Worm (Caenorhabditis elegans) whole organism, young adult: ENCODE data around the gene Y102A5C.27.
A peak's percentile ranks its signal among the peaks of the same experiment; 100 is the strongest.

Experiments
- C17E4.6 ChIP-seq: fragments of 200-800 bp; sonication (Bioruptor generic); IDR thresholded peaks from 2 replicates; pipeline ENCODE4 v1.3.6; 2022; ENCODE audit warnings: missing genetic modification reagents, missing genetic modification characterization, missing compliant biosample characterization
- D2030.7 ChIP-seq: fragments of 200-800 bp; sonication (Bioruptor generic); IDR thresholded peaks from 2 replicates; pipeline ENCODE4 v1.3.6; 2022; ENCODE audit warnings: missing genetic modification reagents, missing genetic modification characterization, missing compliant biosample characterization
- F10E7.11 ChIP-seq: sonication (generic microtip); optimal IDR thresholded peaks from 2 replicates; lab custom pipeline; 2017; ENCODE audit warnings: mild to moderate bottlenecking, missing genetic modification characterization, moderate library complexity, missing compliant biosample characterization
- F22D6.2 ChIP-seq: sonication (generic microtip); optimal IDR thresholded peaks from 2 replicates; lab custom pipeline; 2016; ENCODE audit warnings: mild to moderate bottlenecking, missing genetic modification characterization, missing compliant biosample characterization
- F23B12.7 ChIP-seq: sonication (generic microtip); optimal IDR thresholded peaks from 2 replicates; lab custom pipeline; 2017; ENCODE audit warnings: missing genetic modification characterization, mild to moderate bottlenecking, missing compliant biosample characterization, antibody characterized with exemption, moderate library complexity; ENCODE audit not compliant: insufficient read depth
- F33H1.4 ChIP-seq: fragments of 200-800 bp; sonication (Bioruptor generic); IDR thresholded peaks from 2 replicates; pipeline ENCODE4 v1.3.6; 2022; ENCODE audit warnings: missing genetic modification reagents, missing genetic modification characterization, missing compliant biosample characterization
- F49E8.2 ChIP-seq: sonication (generic microtip); optimal IDR thresholded peaks from 3 replicates; lab custom pipeline; 2017; ENCODE audit warnings: missing genetic modification characterization, mild to moderate bottlenecking, missing compliant biosample characterization, antibody characterized with exemption, moderate library complexity; ENCODE audit not compliant: insufficient read depth
- K12H6.12 ChIP-seq: fragments of 200-800 bp; sonication (Bioruptor generic); optimal IDR thresholded peaks from 2 replicates; lab custom pipeline; 2018; ENCODE audit warnings: mild to moderate bottlenecking, missing genetic modification characterization, missing compliant biosample characterization
- Y53F4B.3 ChIP-seq: fragments of 200-800 bp; sonication (Bioruptor generic); IDR thresholded peaks from 2 replicates; pipeline ENCODE4 v1.3.6; 2022; ENCODE audit warnings: missing genetic modification reagents, missing genetic modification characterization, missing compliant biosample characterization
- Y53G8AR.9 ChIP-seq: fragments of 200-800 bp; sonication (Bioruptor generic); conservative IDR thresholded peaks from 2 replicates; pipeline ENCODE4 v1.3.6; 2022; ENCODE audit warnings: missing genetic modification reagents, missing genetic modification characterization, missing compliant biosample characterization
- akir-1 ChIP-seq: fragments of 200-800 bp; sonication (Bioruptor generic); optimal IDR thresholded peaks from 2 replicates; lab custom pipeline; 2018; ENCODE audit warnings: mild to moderate bottlenecking, missing genetic modification characterization, moderate library complexity, missing compliant biosample characterization
- athp-1 ChIP-seq: sonication (generic microtip); optimal IDR thresholded peaks from 2 replicates; lab custom pipeline; 2017; ENCODE audit warnings: mild to moderate bottlenecking, missing genetic modification characterization, missing compliant biosample characterization
- attf-3 ChIP-seq: fragments of 200-800 bp; sonication (Bioruptor generic); conservative IDR thresholded peaks from 2 replicates; pipeline ENCODE4 v1.3.6; 2022; ENCODE audit warnings: missing genetic modification reagents, missing genetic modification characterization, missing compliant biosample characterization
- bed-1 ChIP-seq: fragments of 200-800 bp; sonication (Bioruptor generic); IDR thresholded peaks from 2 replicates; pipeline ENCODE4 v1.3.6; 2022; ENCODE audit warnings: missing genetic modification reagents, missing genetic modification characterization, missing compliant biosample characterization
- ceh-58 ChIP-seq: fragments of 200-800 bp; sonication (Bioruptor generic); IDR thresholded peaks from 2 replicates; pipeline ENCODE4 v1.3.6; 2022; ENCODE audit warnings: missing genetic modification characterization, missing compliant biosample characterization
- chd-7 ChIP-seq: sonication (generic microtip); optimal IDR thresholded peaks from 2 replicates; lab custom pipeline; 2016; ENCODE audit warnings: mild to moderate bottlenecking, missing genetic modification characterization, moderate library complexity, missing compliant biosample characterization
- die-1 ChIP-seq: sonication (generic microtip); optimal IDR thresholded peaks from 2 replicates; lab custom pipeline; 2016; ENCODE audit warnings: missing genotype, mild to moderate bottlenecking, missing genetic modification characterization, missing compliant biosample characterization
- dox-1 ChIP-seq: fragments of 200-800 bp; sonication (Bioruptor generic); IDR thresholded peaks from 2 replicates; pipeline ENCODE4 v1.3.6; 2022; ENCODE audit warnings: missing genetic modification reagents, missing genetic modification characterization, missing compliant biosample characterization
- dpff-1 ChIP-seq: sonication (generic microtip); optimal IDR thresholded peaks from 2 replicates; lab custom pipeline; 2017; ENCODE audit warnings: mild to moderate bottlenecking, missing genetic modification characterization, missing compliant biosample characterization
- efl-1 ChIP-seq: fragments of 150-350 bp; optimal IDR thresholded peaks from 2 replicates; lab custom pipeline; 2014; ENCODE audit warnings: missing biosample characterization, missing genetic modification reagents, missing genetic modification characterization
- egl-44 ChIP-seq: fragments of 200-800 bp; sonication (Bioruptor generic); IDR thresholded peaks from 2 replicates; pipeline ENCODE4 v1.3.6; 2022; ENCODE audit warnings: missing genetic modification reagents, missing genetic modification characterization, missing compliant biosample characterization
- him-1 ChIP-seq: sonication (generic microtip); optimal IDR thresholded peaks from 2 replicates; lab custom pipeline; 2016; ENCODE audit warnings: missing genotype, missing genetic modification reagents, missing genetic modification characterization, missing compliant biosample characterization
- hlh-12 ChIP-seq: sonication (generic microtip); optimal IDR thresholded peaks from 2 replicates; lab custom pipeline; 2016; ENCODE audit warnings: missing genetic modification characterization, missing compliant biosample characterization
- hmg-1.2 ChIP-seq: fragments of 200-800 bp; sonication (Bioruptor generic); IDR thresholded peaks from 2 replicates; pipeline ENCODE4 v1.3.6; 2022; ENCODE audit warnings: missing genetic modification reagents, missing genetic modification characterization, missing compliant biosample characterization
- hrde-1 ChIP-seq: sonication (generic microtip); optimal IDR thresholded peaks from 2 replicates; lab custom pipeline; 2016; ENCODE audit warnings: missing genetic modification characterization, mild to moderate bottlenecking, missing compliant biosample characterization, moderate library complexity, missing genotype, missing genetic modification reagents, borderline replicate concordance
- hsf-1 ChIP-seq: fragments of 200-800 bp; sonication (Bioruptor generic); IDR thresholded peaks from 2 replicates; pipeline ENCODE4 v1.3.6; 2022; ENCODE audit warnings: missing genetic modification reagents, missing genetic modification characterization, missing compliant biosample characterization
- lin-35 ChIP-seq, 3 experiments: fragments of 150-350 bp in 2 of 3; sonication (generic microtip) in 1 of 3; optimal IDR thresholded peaks; 2 replicates each; lab custom pipeline; 2014 to 2018; ENCODE audit warnings: missing biosample characterization in 3 of 3, missing genetic modification characterization in 3 of 3, missing genetic modification reagents in 3 of 3
- lin-40 ChIP-seq: sonication (generic microtip); optimal IDR thresholded peaks from 2 replicates; lab custom pipeline; 2016; ENCODE audit warnings: missing genetic modification characterization, mild to moderate bottlenecking, missing compliant biosample characterization, missing genotype, missing genetic modification reagents
- lir-1 ChIP-seq: fragments of 200-800 bp; sonication (Bioruptor generic); conservative IDR thresholded peaks from 2 replicates; pipeline ENCODE4 v1.3.6; 2022; ENCODE audit warnings: missing genetic modification reagents, missing genetic modification characterization, missing compliant biosample characterization
- lsl-1 ChIP-seq: fragments of 200-800 bp; sonication (Bioruptor generic); optimal IDR thresholded peaks from 2 replicates; lab custom pipeline; 2018; ENCODE audit warnings: mild to moderate bottlenecking, missing genetic modification characterization, moderate library complexity, missing compliant biosample characterization
- madf-10 ChIP-seq: sonication (generic microtip); optimal IDR thresholded peaks from 2 replicates; lab custom pipeline; 2016; ENCODE audit warnings: mild to moderate bottlenecking, missing genetic modification characterization, missing compliant biosample characterization
- madf-3 ChIP-seq: fragments of 200-800 bp; sonication (Bioruptor generic); IDR thresholded peaks from 2 replicates; pipeline ENCODE4 v1.3.6; 2022; ENCODE audit warnings: missing genetic modification reagents, missing genetic modification characterization, missing compliant biosample characterization
- mcd-1 ChIP-seq: fragments of 200-800 bp; sonication (Bioruptor generic); IDR thresholded peaks from 2 replicates; pipeline ENCODE4 v1.3.6; 2022; ENCODE audit warnings: missing genetic modification reagents, missing genetic modification characterization, missing compliant biosample characterization
- mel-28 ChIP-seq: sonication (generic microtip); optimal IDR thresholded peaks from 2 replicates; lab custom pipeline; 2016; ENCODE audit warnings: borderline replicate concordance, mild to moderate bottlenecking, missing genetic modification characterization, missing compliant biosample characterization
- nfya-1 ChIP-seq: sonication (generic microtip); optimal IDR thresholded peaks from 2 replicates; lab custom pipeline; 2017; ENCODE audit warnings: antibody characterized with exemption, missing compliant biosample characterization, missing genetic modification characterization, borderline replicate concordance; ENCODE audit not compliant: insufficient read depth
- nfyb-1 ChIP-seq: fragments of 200-800 bp; sonication (Bioruptor generic); IDR thresholded peaks from 2 replicates; pipeline ENCODE4 v1.3.6; 2022; ENCODE audit warnings: missing genetic modification reagents, missing genetic modification characterization, missing compliant biosample characterization
- pbrm-1 ChIP-seq: fragments of 200-800 bp; sonication (Bioruptor generic); IDR thresholded peaks from 2 replicates; pipeline ENCODE4 v1.3.6; 2022; ENCODE audit warnings: missing genetic modification reagents, missing genetic modification characterization, missing compliant biosample characterization
- repo-1 ChIP-seq: sonication (generic microtip); optimal IDR thresholded peaks from 2 replicates; lab custom pipeline; 2017; ENCODE audit warnings: mild to moderate bottlenecking, missing genetic modification characterization, missing compliant biosample characterization
- rpc-1 ChIP-seq, 2 experiments: fragments of 150-350 bp in 1 of 2; sonication (generic microtip) in 1 of 2; optimal IDR thresholded peaks; 2 replicates each; lab custom pipeline; 2014 to 2018; ENCODE audit warnings: missing biosample characterization in 1 of 2, missing genetic modification characterization in 1 of 2, missing genetic modification reagents in 1 of 2, missing genotype in 1 of 2
- snpc-3.4 ChIP-seq: sonication (generic microtip); optimal IDR thresholded peaks from 2 replicates; lab custom pipeline; 2017; ENCODE audit warnings: missing genetic modification characterization, mild to moderate bottlenecking, missing compliant biosample characterization, antibody characterized with exemption, moderate library complexity, missing genotype, missing genetic modification reagents
- snpc-4 ChIP-seq, 5 experiments: fragments of 150-350 bp in 1 of 5; sonication (generic microtip) in 4 of 5; optimal IDR thresholded peaks; 2 replicates each; lab custom pipeline; 2014 to 2018; ENCODE audit warnings: missing genetic modification characterization in 5 of 5, missing biosample characterization in 3 of 5, antibody characterized with exemption in 2 of 5, mild to moderate bottlenecking in 2 of 5, missing compliant biosample characterization in 2 of 5, missing genotype in 2 of 5, moderate library complexity in 2 of 5, missing genetic modification reagents in 1 of 5
- somi-1 ChIP-seq: fragments of 200-800 bp; sonication (Bioruptor generic); optimal IDR thresholded peaks from 2 replicates; lab custom pipeline; 2018; ENCODE audit warnings: mild to moderate bottlenecking, missing genetic modification characterization, missing compliant biosample characterization
- sptf-2 ChIP-seq: fragments of 200-800 bp; sonication (Bioruptor generic); optimal IDR thresholded peaks from 2 replicates; lab custom pipeline; 2018; ENCODE audit warnings: mild to moderate bottlenecking, missing genetic modification characterization, missing compliant biosample characterization
- tbp1 ChIP-seq: fragments of 200-800 bp; sonication (Bioruptor generic); optimal IDR thresholded peaks from 2 replicates; lab custom pipeline; 2018; ENCODE audit warnings: mild to moderate bottlenecking, missing genetic modification characterization, missing compliant biosample characterization
- unc-130 ChIP-seq: sonication (generic microtip); optimal IDR thresholded peaks from 2 replicates; lab custom pipeline; 2016; ENCODE audit warnings: missing genetic modification reagents, missing genetic modification characterization, missing compliant biosample characterization
- ztf-28 ChIP-seq: fragments of 200-800 bp; sonication (Bioruptor generic); IDR thresholded peaks from 2 replicates; pipeline ENCODE4 v1.3.6; 2022; ENCODE audit warnings: missing genetic modification reagents, missing genetic modification characterization, missing compliant biosample characterization
- ztf-3 ChIP-seq: fragments of 200-800 bp; sonication (Bioruptor generic); optimal IDR thresholded peaks from 2 replicates; lab custom pipeline; 2018; ENCODE audit warnings: mild to moderate bottlenecking, missing genetic modification characterization, missing compliant biosample characterization

Y102A5C.27 gene

ce11 chrV:16965655-16966054, 22.9 kb downstream of the Y102A5C.27 start, which contains the start of gene efl-1 (continued):
- TF ChIP-seq efl-1 (GFP tag; lab: Kevin White, UChicago) (no peak), snpc-3.4 (tag; lab: Kevin White, UChicago) (peak; percentile 72), hrde-1 (no peak), F33H1.4 (GFP tag; lab: Robert Waterston, UW) (0 out of 2 replicates have a peak, but pooled peaks have one; percentile 35), nfyb-1 (GFP tag; lab: Robert Waterston, UW) (peak; percentile 84), madf-3 (GFP tag; lab: Robert Waterston, UW) (no peak), dox-1 (GFP tag; lab: Robert Waterston, UW) (peak; percentile 85), dpff-1 (tag; lab: Kevin White, UChicago) (no peak), lin-35 (GFP tag; optimal IDR thresholded peaks at IDR 0.05; lab: Kevin White, UChicago) (peak; percentile 79 to 97 (median 83)), F23B12.7 (tag; lab: Kevin White, UChicago) (peak; percentile 11), Y53G8AR.9 (peak; percentile 72; the same call in 1 of the 2 replicates), lir-1 (GFP tag; lab: Robert Waterston, UW) (peak; percentile 43; the same call in 1 of the 2 replicates), die-1 (tag; lab: Kevin White, UChicago) (no peak), lin-40 (tag; lab: Kevin White, UChicago) (peak; percentile 87), unc-130 (GFP tag; lab: Kevin White, UChicago) (no peak), athp-1 (tag; lab: Kevin White, UChicago) (peak; percentile 76), K12H6.12 (peak; percentile 42), sptf-2 (GFP tag; lab: Kevin White, UChicago) (no peak), chd-7 (tag; lab: Kevin White, UChicago) (no peak), akir-1 (GFP tag; lab: Kevin White, UChicago) (no peak), hlh-12 (tag; lab: Kevin White, UChicago) (no peak), somi-1 (GFP tag; lab: Kevin White, UChicago) (peak; percentile 22), D2030.7 (GFP tag; lab: Robert Waterston, UW) (peak; percentile 85), mel-28 (tag; lab: Kevin White, UChicago) (no peak), mcd-1 (GFP tag; lab: Robert Waterston, UW) (peak; percentile 99), lsl-1 (GFP tag; lab: Kevin White, UChicago) (peak; percentile 57), pbrm-1 (GFP tag; lab: Robert Waterston, UW) (peak; percentile 96), nfya-1 (tag; lab: Kevin White, UChicago) (no peak), ceh-58 (GFP tag; lab: Robert Waterston, UW) (no peak), madf-10 (peak; percentile 20), ztf-28 (no peak), F10E7.11 (tag; lab: Kevin White, UChicago) (no peak), tbp1 (peak; percentile 68), hmg-1.2 (GFP tag; lab: Robert Waterston, UW) (peak; percentile 99), egl-44 (GFP tag; lab: Robert Waterston, UW) (no peak), attf-3 (GFP tag; lab: Robert Waterston, UW) (no peak), rpc-1 (optimal IDR thresholded peaks at IDR 0.05; lab: Kevin White, UChicago) (no peak), rpc-1 (tag; optimal IDR thresholded peaks at IDR 0.05; lab: Kevin White, UChicago) (no peak), F49E8.2 (no peak), bed-1 (GFP tag; lab: Robert Waterston, UW) (no peak), hsf-1 (GFP tag; lab: Robert Waterston, UW) (0 out of 2 replicates have a peak, but pooled peaks have one; percentile 51), F22D6.2 (tag; lab: Kevin White, UChicago) (no peak), C17E4.6 (peak; percentile 38; the same call in 1 of the 2 replicates), repo-1 (no peak), him-1 (tag; lab: Kevin White, UChicago) (peak; percentile 28), Y53F4B.3 (GFP tag; lab: Robert Waterston, UW) (0 out of 2 replicates have a peak, but pooled peaks have one; percentile 38), snpc-4 (GFP tag; optimal IDR thresholded peaks at IDR 0.05; lab: Kevin White, UChicago) (peak; percentile 70), snpc-4 (tag; optimal IDR thresholded peaks at IDR 0.05; lab: Kevin White, UChicago) (peak; percentile 61 to 94 (median 89)), ztf-3 (GFP tag; lab: Kevin White, UChicago) (peak; percentile 25)
